Fruit fly (Drosophila melanogaster) whole organism, adult: Measurements from ENCODE around the gene yellow-c.

Source experiments
- CG33017 ChIP-seq: fragments of 200-800 bp; sonication (Bioruptor generic); optimal IDR thresholded peaks from 2 replicates; lab custom pipeline; 2018; ENCODE audit warnings: missing biosample characterization, mild to moderate bottlenecking, missing genetic modification characterization, moderate library complexity
- Clk ChIP-seq: fragments of 200-800 bp; sonication (Bioruptor generic); optimal IDR thresholded peaks from 2 replicates; lab custom pipeline; 2017; ENCODE audit warnings: missing biosample characterization, missing genetic modification characterization
- Crg-1 ChIP-seq: fragments of 200-800 bp; sonication (Bioruptor generic); optimal IDR thresholded peaks from 2 replicates; lab custom pipeline; 2016; ENCODE audit warnings: missing biosample characterization, missing genetic modification characterization
- cic ChIP-seq: fragments of 200-800 bp; sonication (Bioruptor generic); optimal IDR thresholded peaks from 2 replicates; lab custom pipeline; 2017; ENCODE audit warnings: missing biosample characterization, mild to moderate bottlenecking, missing genetic modification characterization, moderate library complexity
- kay ChIP-seq: fragments of 200-800 bp; sonication (Bioruptor generic); peaks from one replicate; lab custom pipeline; 2016; ENCODE audit warnings: missing biosample characterization, missing genetic modification characterization, borderline replicate concordance
- ovo ChIP-seq: fragments of 200-800 bp; sonication (Bioruptor generic); optimal IDR thresholded peaks from 2 replicates; lab custom pipeline; 2016; ENCODE audit warnings: missing biosample characterization, missing genetic modification characterization
- toe ChIP-seq: fragments of 200-800 bp; sonication (Bioruptor generic); optimal IDR thresholded peaks from 2 replicates; lab custom pipeline; 2016; ENCODE audit warnings: missing biosample characterization, missing genetic modification characterization

yellow-c gene

dm6 chr2L:15074465-15074864 lies 39.3 kb downstream of the yellow-c start, which contains the start of gene wwk:
TSS of gene wwk (plus strand) at chr2L:15074776.
- TF ChIP-seq Crg-1 (GFP tag; lab: Kevin White, UChicago) (no peak), Clk (GFP tag; lab: Kevin White, UChicago) (no peak), CG33017 (no peak), toe (no peak), kay (GFP tag; lab: Kevin White, UChicago) (no peak), cic (GFP tag; lab: Kevin White, UChicago) (no peak), ovo (GFP tag; lab: Kevin White, UChicago) (no peak)
